Worm (Caenorhabditis elegans): Measurements from ENCODE around the gene ZK930.4.

- TF ChIP-seq flh-1 (GFP tag; optimal IDR thresholded peaks at IDR 0.05) (no peak), M03D4.4 (tag; optimal IDR thresholded peaks at IDR 0.05) (no peak), snpc-4 (tag; optimal IDR thresholded peaks at IDR 0.05) (no peak), lin-13 (tag; optimal IDR thresholded peaks at IDR 0.05) (no peak), cnd-1 (tag; optimal IDR thresholded peaks at IDR 0.05) (no peak), elt-3 (tag; optimal IDR thresholded peaks at IDR 0.05) (no peak), pha-4 (tag; optimal IDR thresholded peaks at IDR 0.05) (no peak), blmp-1 (tag; optimal IDR thresholded peaks at IDR 0.05) (no peak), lsy-2 (tag; optimal IDR thresholded peaks at IDR 0.05) (no peak), unc-62 (GFP tag; optimal IDR thresholded peaks at IDR 0.05) (no peak)
Observed at ce11 chrII:11859833-11860232, 46.5 kb upstream of the ZK930.4 start.

Data from whole organism, mixed stage, embryonic.